Worm (Caenorhabditis elegans): ENCODE results near the gene cpsf-4.

The cpsf-4 gene

DNA sequence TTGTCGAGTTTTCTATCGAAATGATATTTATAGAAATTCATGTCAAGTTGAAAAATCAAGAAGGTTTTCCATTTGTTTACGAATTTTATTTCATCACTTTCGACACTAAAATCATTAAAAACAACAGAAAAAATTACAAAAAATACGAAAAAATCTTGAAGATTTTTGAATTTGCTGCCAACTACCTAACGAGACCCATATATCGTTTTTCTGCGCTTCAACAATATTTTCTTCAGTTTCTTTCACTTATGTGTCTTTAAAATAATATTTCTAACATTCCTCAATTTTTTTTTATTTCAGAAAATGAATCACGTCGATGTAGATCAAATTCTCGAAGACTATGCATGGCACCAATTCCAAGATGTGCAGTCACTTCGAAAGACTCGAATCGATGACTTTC, 36.0 kb upstream of the cpsf-4 start, which contains the start of gene lin-24:
Gene lin-24, plus strand, starts transcription at position 301 of the 400 bp plus-strand sequence.
- TF ChIP-seq elt-3 (tag; optimal IDR thresholded peaks at IDR 0.05): no peak
- no peak for TF ChIP-seq nhr-76 (tag; optimal IDR thresholded peaks at IDR 0.05)
- no peak for TF ChIP-seq lsy-12 (tag; optimal IDR thresholded peaks at IDR 0.05)
- no peak for TF ChIP-seq daf-12 (tag; optimal IDR thresholded peaks at IDR 0.05)
- no peak for TF ChIP-seq egl-27 (tag; optimal IDR thresholded peaks at IDR 0.05)
- TF ChIP-seq mdl-1 (tag; optimal IDR thresholded peaks at IDR 0.05): no peak
- no peak for TF ChIP-seq nhr-11 (tag; optimal IDR thresholded peaks at IDR 0.05)
- TF ChIP-seq egl-5 (tag; optimal IDR thresholded peaks at IDR 0.05): no peak
- TF ChIP-seq skn-1 (tag; optimal IDR thresholded peaks at IDR 0.05): no peak
- no peak for TF ChIP-seq hmg-11 (tag; optimal IDR thresholded peaks at IDR 0.05)
- no peak for TF ChIP-seq elt-2 (tag; optimal IDR thresholded peaks at IDR 0.05)
- no peak for TF ChIP-seq zag-1 (tag; optimal IDR thresholded peaks at IDR 0.05)

DNA sequence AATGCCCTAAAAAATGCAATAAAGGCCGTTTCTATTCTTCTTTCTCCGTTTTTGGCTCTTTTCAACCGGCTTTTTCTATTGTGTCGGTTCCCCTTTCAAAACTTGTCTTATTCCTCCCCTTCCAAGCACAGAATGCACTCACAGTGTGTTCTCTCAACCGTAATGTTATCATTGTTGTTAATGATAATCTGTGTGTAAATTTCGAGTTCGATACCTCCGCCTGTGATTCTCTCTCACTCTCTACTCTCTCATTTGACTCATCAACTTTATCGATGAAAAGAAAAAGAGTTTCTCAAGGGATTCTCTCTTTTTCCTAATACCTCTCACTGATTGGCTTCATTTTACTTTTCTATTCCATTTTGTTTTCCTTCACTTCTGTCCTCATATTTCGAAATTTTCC, 35.5 kb upstream of the cpsf-4 start:
- TF ChIP-seq elt-2 (tag; optimal IDR thresholded peaks at IDR 0.05): peak; percentile 47
- TF ChIP-seq lin-15B (tag; optimal IDR thresholded peaks at IDR 0.05): no peak
- TF ChIP-seq unc-39 (tag; optimal IDR thresholded peaks at IDR 0.05): no peak
- TF ChIP-seq ceh-9 (tag; optimal IDR thresholded peaks at IDR 0.05): no peak
- TF ChIP-seq R02D3.7 (tag; optimal IDR thresholded peaks at IDR 0.05): no peak
- TF ChIP-seq elt-3 (tag; optimal IDR thresholded peaks at IDR 0.05): no peak
- no peak for TF ChIP-seq eor-1 (tag; optimal IDR thresholded peaks at IDR 0.05)
- TF ChIP-seq unc-62 (GFP tag; optimal IDR thresholded peaks at IDR 0.05): no peak
- TF ChIP-seq nhr-77 (tag; optimal IDR thresholded peaks at IDR 0.05): no peak
- TF ChIP-seq fkh-10 (GFP tag; optimal IDR thresholded peaks at IDR 0.05): no peak
- no peak for TF ChIP-seq daf-12 (tag; optimal IDR thresholded peaks at IDR 0.05)
- TF ChIP-seq nfya-1 (tag; optimal IDR thresholded peaks at IDR 0.05; ENCODE audit: insufficient read depth): peak; percentile 28
- TF ChIP-seq egl-5 (tag; optimal IDR thresholded peaks at IDR 0.05): no peak
- no peak for TF ChIP-seq lsy-12 (tag; optimal IDR thresholded peaks at IDR 0.05)
- no peak for TF ChIP-seq nhr-25 (tag; optimal IDR thresholded peaks at IDR 0.05)
- no peak for TF ChIP-seq ceh-16 (tag; optimal IDR thresholded peaks at IDR 0.05)
- no peak for TF ChIP-seq ztf-11 (tag; optimal IDR thresholded peaks at IDR 0.05)
- no peak for TF ChIP-seq nhr-43 (tag; optimal IDR thresholded peaks at IDR 0.05; ENCODE audit: poor library complexity, severe bottlenecking)
- TF ChIP-seq skn-1 (tag; optimal IDR thresholded peaks at IDR 0.05): no peak
- TF ChIP-seq nhr-12 (tag; optimal IDR thresholded peaks at IDR 0.05): no peak
- TF ChIP-seq ztf-4 (tag; optimal IDR thresholded peaks at IDR 0.05): no peak
- TF ChIP-seq sea-2 (GFP tag; optimal IDR thresholded peaks at IDR 0.05): no peak
- no peak for TF ChIP-seq fos-1 (tag; optimal IDR thresholded peaks at IDR 0.05)
- TF ChIP-seq nhr-28 (tag; optimal IDR thresholded peaks at IDR 0.05): no peak
- TF ChIP-seq mdl-1 (tag; optimal IDR thresholded peaks at IDR 0.05): no peak
- TF ChIP-seq nhr-11 (tag; optimal IDR thresholded peaks at IDR 0.05): no peak
- TF ChIP-seq ama-1 (optimal IDR thresholded peaks at IDR 0.05): no peak
- TF ChIP-seq pha-4 (tag; optimal IDR thresholded peaks at IDR 0.05): peak; percentile 23
- no peak for TF ChIP-seq hmg-11 (tag; optimal IDR thresholded peaks at IDR 0.05)
- TF ChIP-seq nhr-23 (tag; optimal IDR thresholded peaks at IDR 0.05): no peak
- TF ChIP-seq jun-1 (tag; optimal IDR thresholded peaks at IDR 0.05): no peak
- TF ChIP-seq mml-1 (tag; optimal IDR thresholded peaks at IDR 0.05): no peak
- no peak for TF ChIP-seq tbx-2 (tag; optimal IDR thresholded peaks at IDR 0.05)
- TF ChIP-seq snpc-4 (tag; optimal IDR thresholded peaks at IDR 0.05): peak; percentile 7
- no peak for TF ChIP-seq fkh-2 (tag; optimal IDR thresholded peaks at IDR 0.05)
- TF ChIP-seq ceh-82 (tag; optimal IDR thresholded peaks at IDR 0.05): no peak
- TF ChIP-seq pqm-1 (tag; optimal IDR thresholded peaks at IDR 0.05): peak; percentile 28

DNA sequence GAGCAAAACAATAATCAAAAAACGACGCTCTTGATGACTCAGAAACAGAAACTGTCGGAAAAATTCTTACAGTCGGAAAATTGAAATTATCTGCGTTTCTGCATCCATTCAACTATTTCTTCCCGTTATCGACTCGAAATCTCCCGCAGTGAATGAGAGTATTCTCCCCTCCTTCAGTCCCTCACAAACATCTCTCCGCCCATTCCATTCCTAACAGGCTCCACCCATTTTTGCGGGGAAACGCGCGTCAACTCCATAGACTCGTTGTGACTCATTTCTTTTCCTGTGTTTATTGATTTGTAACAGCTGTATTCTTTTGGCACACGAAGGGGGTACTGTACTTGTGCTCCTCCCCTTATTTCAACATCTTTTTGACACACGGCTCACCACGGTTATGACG, 34.6 kb upstream of the cpsf-4 start:
- TF ChIP-seq elt-2 (tag; optimal IDR thresholded peaks at IDR 0.05) (no peak), nhr-76 (tag; optimal IDR thresholded peaks at IDR 0.05) (no peak), ama-1 (optimal IDR thresholded peaks at IDR 0.05) (no peak), pha-4 (tag; optimal IDR thresholded peaks at IDR 0.05) (peak; percentile 13), nfya-1 (tag; optimal IDR thresholded peaks at IDR 0.05; ENCODE audit: insufficient read depth) (peak; percentile 42), ceh-9 (tag; optimal IDR thresholded peaks at IDR 0.05) (no peak), skn-1 (tag; optimal IDR thresholded peaks at IDR 0.05) (no peak), mdl-1 (tag; optimal IDR thresholded peaks at IDR 0.05) (no peak), nhr-25 (tag; optimal IDR thresholded peaks at IDR 0.05) (peak; percentile 27), egl-27 (tag; optimal IDR thresholded peaks at IDR 0.05) (no peak), lin-39 (tag; optimal IDR thresholded peaks at IDR 0.05) (no peak), nhr-237 (tag; optimal IDR thresholded peaks at IDR 0.05) (no peak), jun-1 (tag; optimal IDR thresholded peaks at IDR 0.05) (no peak), snpc-4 (tag; optimal IDR thresholded peaks at IDR 0.05) (no peak), daf-12 (tag; optimal IDR thresholded peaks at IDR 0.05) (no peak), ceh-82 (tag; optimal IDR thresholded peaks at IDR 0.05) (no peak), ztf-11 (tag; optimal IDR thresholded peaks at IDR 0.05) (no peak), zag-1 (tag; optimal IDR thresholded peaks at IDR 0.05) (no peak)

Data from whole organism, L3 larva.